Fruit fly (Drosophila melanogaster) whole organism, wandering third instar larva: ENCODE measurements around the gene Ost48.
A peak's percentile ranks its signal among the peaks of the same experiment; 100 is the strongest.

ENCODE experiments used
- GATAd ChIP-seq: sonication (Bioruptor generic); optimal IDR thresholded peaks from 2 replicates; lab custom pipeline; 2016; ENCODE audit warnings: missing biosample characterization, missing genetic modification characterization
- Hnf4 ChIP-seq: fragments of 200-800 bp; sonication (Bioruptor generic); optimal IDR thresholded peaks from 2 replicates; lab custom pipeline; 2016; ENCODE audit warnings: missing biosample characterization, mild to moderate bottlenecking, missing genetic modification characterization
- Jra ChIP-seq: sonication (Bioruptor generic); optimal IDR thresholded peaks from 2 replicates; lab custom pipeline; 2016; ENCODE audit warnings: missing biosample characterization, missing genetic modification characterization
- Mio ChIP-seq: sonication (Bioruptor generic); optimal IDR thresholded peaks from 2 replicates; lab custom pipeline; 2016; ENCODE audit warnings: missing biosample characterization, missing genetic modification characterization
- Rel ChIP-seq, 2 experiments: fragments of 200-800 bp; sonication (Bioruptor generic) in 1 of 2; optimal IDR thresholded peaks; 2 replicates in 1 of 2; 3 replicates in 1 of 2; lab custom pipeline; 2016 to 2019; ENCODE audit warnings: mild to moderate bottlenecking in 2 of 2, missing biosample characterization in 2 of 2, missing genetic modification characterization in 2 of 2, moderate library complexity in 1 of 2
- br ChIP-seq: fragments of 200-800 bp; sonication (Bioruptor generic); optimal IDR thresholded peaks from 2 replicates; lab custom pipeline; 2016; ENCODE audit warnings: missing biosample characterization, missing genetic modification characterization
- psq ChIP-seq: fragments of 200-800 bp; sonication (Bioruptor generic); optimal IDR thresholded peaks from 3 replicates; lab custom pipeline; 2017; ENCODE audit warnings: missing biosample characterization, mild to moderate bottlenecking, missing genetic modification characterization, moderate library complexity
- sage ChIP-seq: fragments of 200-800 bp; sonication (Bioruptor generic); optimal IDR thresholded peaks from 2 replicates; lab custom pipeline; 2016; ENCODE audit warnings: missing biosample characterization, mild to moderate bottlenecking, missing genetic modification characterization
- tai ChIP-seq: sonication (Bioruptor generic); optimal IDR thresholded peaks from 2 replicates; lab custom pipeline; 2016; ENCODE audit warnings: missing biosample characterization, missing genetic modification characterization
- woc ChIP-seq: sonication (Bioruptor generic); optimal IDR thresholded peaks from 2 replicates; lab custom pipeline; 2016; ENCODE audit warnings: missing biosample characterization, mild to moderate bottlenecking, missing genetic modification characterization

Gene Ost48

dm6 chrX:9109072-9109844 lies 49.1 kb downstream of the Ost48 start (continued):
- TF ChIP-seq sage (GFP tag; lab: Kevin White, UChicago) (no peak), psq (GFP tag; lab: Kevin White, UChicago) (peak; percentile 21), tai (GFP tag; lab: Kevin White, UChicago) (no peak), Rel (GFP tag; optimal IDR thresholded peaks at IDR 0.05; lab: Kevin White, UChicago) (no peak), Rel (tag; optimal IDR thresholded peaks at IDR 0.05; lab: Kevin White, UChicago) (no peak), woc (GFP tag; lab: Kevin White, UChicago) (peak; percentile 68), Mio (GFP tag; lab: Kevin White, UChicago) (no peak), GATAd (GFP tag; lab: Kevin White, UChicago) (no peak)

dm6 chrX:9108387-9108786 lies 49.9 kb downstream of the Ost48 start, which contains the start of gene AP-1gamma:
Gene AP-1gamma (plus strand): TSS chrX:9108691.
- no peak for TF ChIP-seq Jra (GFP tag; lab: Kevin White, UChicago)
- no peak for TF ChIP-seq Hnf4
- peak; percentile 6 for TF ChIP-seq psq (GFP tag; lab: Kevin White, UChicago)
- no peak for TF ChIP-seq br
